Worm (Caenorhabditis elegans): ENCODE measurements around the gene cox-6B.
"Not testable (repeated sequence)": the region's sequence is repeated elsewhere in the genome, so short reads cannot be mapped to it uniquely, and the experiment has no call there.

The cox-6B gene

ce11 chrIII:2699363-2699762, at the start of gene cox-6B:
Gene cox-6B, plus strand, starts transcription at chrIII:2699663.
- not testable (repeated sequence) for TF ChIP-seq ceh-13 (GFP tag; optimal IDR thresholded peaks at IDR 0.05); ets-7 (tag; optimal IDR thresholded peaks at IDR 0.05); pes-1 (GFP tag; IDR thresholded peaks at IDR 0.05)

- TF ChIP-seq ceh-13 (GFP tag; optimal IDR thresholded peaks at IDR 0.05) = no peak
- TF ChIP-seq F13C5.2 (tag; optimal IDR thresholded peaks at IDR 0.05) = no peak
- TF ChIP-seq tbx-37 (GFP tag; conservative IDR thresholded peaks at IDR 0.05) = no peak
- no peak for TF ChIP-seq tbx-11 (GFP tag; IDR thresholded peaks at IDR 0.05)
- TF ChIP-seq pes-1 (GFP tag; IDR thresholded peaks at IDR 0.05) = no peak
- TF ChIP-seq hmbx-1 (tag; optimal IDR thresholded peaks at IDR 0.05) = no peak
- no peak for TF ChIP-seq tra-4 (tag; optimal IDR thresholded peaks at IDR 0.05)
- TF ChIP-seq sea-1 (GFP tag; conservative IDR thresholded peaks at IDR 0.05) = no peak
- TF ChIP-seq scrt-1 (GFP tag; IDR thresholded peaks at IDR 0.05) = no peak
- TF ChIP-seq B0310.2 (tag; optimal IDR thresholded peaks at IDR 0.05) = no peak
- TF ChIP-seq ceh-36 (tag; optimal IDR thresholded peaks at IDR 0.05) = no peak
- TF ChIP-seq hnd-1 (tag; optimal IDR thresholded peaks at IDR 0.05) = no peak
- no peak for TF ChIP-seq hmg-4 (GFP tag; optimal IDR thresholded peaks at IDR 0.05)
- no peak for TF ChIP-seq ama-1 (optimal IDR thresholded peaks at IDR 0.05)
- TF ChIP-seq aly-1 (tag; optimal IDR thresholded peaks at IDR 0.05) = no peak
- TF ChIP-seq flt-1 (GFP tag; IDR thresholded peaks at IDR 0.05) = no peak
- TF ChIP-seq ets-7 (tag; optimal IDR thresholded peaks at IDR 0.05) = no peak
Measured at ce11 chrIII:2651519-2651918, 47.9 kb upstream of the cox-6B start.

- TF ChIP-seq tbx-11 (GFP tag; IDR thresholded peaks at IDR 0.05) = no peak
- TF ChIP-seq pes-1 (GFP tag; IDR thresholded peaks at IDR 0.05) = no peak
Measured at ce11 chrIII:2652704-2653566, 46.5 kb upstream of the cox-6B start.

- TF ChIP-seq flt-1 (GFP tag; IDR thresholded peaks at IDR 0.05) = no peak
- no peak for TF ChIP-seq ceh-13 (GFP tag; optimal IDR thresholded peaks at IDR 0.05)
- TF ChIP-seq hmbx-1 (tag; optimal IDR thresholded peaks at IDR 0.05) = no peak
- no peak for TF ChIP-seq scrt-1 (GFP tag; IDR thresholded peaks at IDR 0.05)
- TF ChIP-seq ceh-36 (tag; optimal IDR thresholded peaks at IDR 0.05) = no peak
- TF ChIP-seq tra-4 (tag; optimal IDR thresholded peaks at IDR 0.05) = no peak
- no peak for TF ChIP-seq F13C5.2 (tag; optimal IDR thresholded peaks at IDR 0.05)
Measured at ce11 chrIII:2656168-2656567, 43.3 kb upstream of the cox-6B start.

ce11 chrIII:2657783-2658182, 41.7 kb upstream of the cox-6B start, which contains the start of gene let-805:
Gene let-805, plus strand, starts transcription at chrIII:2658083.
- TF ChIP-seq ceh-13 (GFP tag; optimal IDR thresholded peaks at IDR 0.05) (no peak), hmbx-1 (tag; optimal IDR thresholded peaks at IDR 0.05) (no peak), scrt-1 (GFP tag; IDR thresholded peaks at IDR 0.05) (no peak), B0310.2 (tag; optimal IDR thresholded peaks at IDR 0.05) (no peak), ets-7 (tag; optimal IDR thresholded peaks at IDR 0.05) (no peak), tbx-37 (GFP tag; conservative IDR thresholded peaks at IDR 0.05) (no peak), hmg-4 (GFP tag; optimal IDR thresholded peaks at IDR 0.05) (no peak), tbx-11 (GFP tag; IDR thresholded peaks at IDR 0.05) (no peak), tra-4 (tag; optimal IDR thresholded peaks at IDR 0.05) (no peak), aly-1 (tag; optimal IDR thresholded peaks at IDR 0.05) (no peak), F13C5.2 (tag; optimal IDR thresholded peaks at IDR 0.05) (no peak), ceh-36 (tag; optimal IDR thresholded peaks at IDR 0.05) (no peak), pes-1 (GFP tag; IDR thresholded peaks at IDR 0.05) (no peak), sea-1 (GFP tag; conservative IDR thresholded peaks at IDR 0.05) (no peak), flt-1 (GFP tag; IDR thresholded peaks at IDR 0.05) (no peak), hnd-1 (tag; optimal IDR thresholded peaks at IDR 0.05) (no peak), ama-1 (optimal IDR thresholded peaks at IDR 0.05) (no peak)

ce11 chrIII:2675449-2675848, 24.0 kb upstream of the cox-6B start:
- TF ChIP-seq ceh-36 (tag; optimal IDR thresholded peaks at IDR 0.05) (peak; percentile 88), hmg-4 (GFP tag; optimal IDR thresholded peaks at IDR 0.05) (no peak)

- TF ChIP-seq B0310.2 (tag; optimal IDR thresholded peaks at IDR 0.05) (no peak), tbx-11 (GFP tag; IDR thresholded peaks at IDR 0.05) (no peak), ceh-36 (tag; optimal IDR thresholded peaks at IDR 0.05) (no peak), F13C5.2 (tag; optimal IDR thresholded peaks at IDR 0.05) (no peak), ama-1 (optimal IDR thresholded peaks at IDR 0.05) (no peak), pes-1 (GFP tag; IDR thresholded peaks at IDR 0.05) (no peak)
Measured at ce11 chrIII:2676097-2676496, 23.4 kb upstream of the cox-6B start.

- TF ChIP-seq aly-1 (tag; optimal IDR thresholded peaks at IDR 0.05) (no peak), sea-1 (GFP tag; conservative IDR thresholded peaks at IDR 0.05) (no peak), F13C5.2 (tag; optimal IDR thresholded peaks at IDR 0.05) (no peak), hnd-1 (tag; optimal IDR thresholded peaks at IDR 0.05) (no peak), hmg-4 (GFP tag; optimal IDR thresholded peaks at IDR 0.05) (no peak), hmbx-1 (tag; optimal IDR thresholded peaks at IDR 0.05) (no peak), tbx-11 (GFP tag; IDR thresholded peaks at IDR 0.05) (no peak), ama-1 (optimal IDR thresholded peaks at IDR 0.05) (no peak), pes-1 (GFP tag; IDR thresholded peaks at IDR 0.05) (no peak), ets-7 (tag; optimal IDR thresholded peaks at IDR 0.05) (no peak), flt-1 (GFP tag; IDR thresholded peaks at IDR 0.05) (no peak), scrt-1 (GFP tag; IDR thresholded peaks at IDR 0.05) (no peak), ceh-36 (tag; optimal IDR thresholded peaks at IDR 0.05) (no peak), tra-4 (tag; optimal IDR thresholded peaks at IDR 0.05) (no peak), ceh-13 (GFP tag; optimal IDR thresholded peaks at IDR 0.05) (no peak), tbx-37 (GFP tag; conservative IDR thresholded peaks at IDR 0.05) (no peak), B0310.2 (tag; optimal IDR thresholded peaks at IDR 0.05) (no peak)
Measured at ce11 chrIII:2678017-2678416, 21.4 kb upstream of the cox-6B start.

All from whole organism, early embryonic.